Fruit fly (Drosophila melanogaster): Measurements from ENCODE around the gene CG6576.

dm6 chr3L:8726317-8726841 is 29.4 kb upstream of the CG6576 start, which contains the start of gene Cp18:
- no peak for TF ChIP-seq EcR (GFP tag; optimal IDR thresholded peaks at IDR 0.05)
- no peak for TF ChIP-seq pan (optimal IDR thresholded peaks at IDR 0.05)
